Worm (Caenorhabditis elegans) whole organism, dauer: Measurements from ENCODE around the gene nstp-3.
"Not testable (repeated sequence)": the region's sequence is repeated elsewhere in the genome, so short reads cannot be mapped to it uniquely, and the experiment has no call there.

Experiments
- unc-62 ChIP-seq: sonication (generic microtip); optimal IDR thresholded peaks from 2 replicates; lab custom pipeline; 2017; ENCODE audit warnings: missing biosample characterization, missing genetic modification reagents, missing genetic modification characterization

The nstp-3 gene

DNA sequence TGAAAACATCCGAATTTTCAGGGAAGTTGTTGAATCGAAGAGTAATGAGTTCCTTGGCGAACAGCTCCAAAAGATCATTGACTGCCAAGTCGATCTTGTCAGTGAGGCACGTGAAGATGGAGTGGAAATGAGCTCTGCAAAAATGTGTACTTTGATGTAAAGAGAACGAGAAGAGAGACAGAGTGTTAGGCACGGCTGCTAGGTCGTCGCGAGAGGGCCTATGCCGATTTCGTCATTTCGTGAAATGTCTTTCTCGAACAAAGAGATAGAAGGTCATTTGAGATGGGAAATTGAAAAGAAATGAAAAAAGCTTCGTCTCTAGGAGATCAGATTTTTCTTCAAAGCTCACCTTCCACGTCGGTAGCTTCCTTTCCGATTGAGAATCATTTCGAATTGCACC, 18.0 kb downstream of the nstp-3 start:
- TF ChIP-seq unc-62 (GFP tag; lab: Kevin White, UChicago): no peak

DNA sequence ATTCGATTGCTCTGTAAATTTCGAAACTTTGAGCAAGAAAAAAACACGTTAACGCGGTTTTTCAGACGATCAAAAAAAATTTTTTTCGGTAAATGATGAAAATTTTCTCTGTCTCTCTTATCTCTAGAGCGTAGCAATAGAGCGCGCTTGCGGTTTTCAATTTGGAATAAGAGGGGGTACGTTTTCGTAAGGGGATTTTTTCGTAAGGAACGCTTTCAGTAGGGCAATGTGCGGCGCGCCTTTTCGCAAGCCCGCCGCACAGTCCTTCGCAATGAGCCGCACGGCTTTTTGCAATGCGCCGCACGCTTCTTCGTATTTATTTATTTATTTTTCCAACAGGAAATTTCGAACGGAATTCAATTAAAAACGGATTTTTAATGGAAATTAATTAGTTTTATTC, 21.1 kb downstream of the nstp-3 start, which contains the start of gene F44E7.4:
TSS of gene F44E7.4 (minus strand) at position 13 of the 400 bp plus-strand sequence.
- TF ChIP-seq unc-62 (GFP tag; lab: Kevin White, UChicago): not testable (repeated sequence)

- TF ChIP-seq unc-62 (GFP tag; lab: Kevin White, UChicago): no peak
Measured at ce11 chrV:5774137-5774536, 23.9 kb downstream of the nstp-3 start.

- TF ChIP-seq unc-62 (GFP tag; lab: Kevin White, UChicago): no peak
Measured at ce11 chrV:5772503-5772902, 25.5 kb downstream of the nstp-3 start.

- no peak for TF ChIP-seq unc-62 (GFP tag; lab: Kevin White, UChicago)
Measured at ce11 chrV:5771627-5772026, 26.4 kb downstream of the nstp-3 start, which contains the start of gene F44E7.3. Gene F44E7.3 (plus strand): TSS chrV:5771945.

ce11 chrV:5769999-5770398, 28.0 kb downstream of the nstp-3 start:
- TF ChIP-seq unc-62 (GFP tag; lab: Kevin White, UChicago): no peak

ce11 chrV:5769500-5769899, 28.5 kb downstream of the nstp-3 start:
- TF ChIP-seq unc-62 (GFP tag; lab: Kevin White, UChicago): no peak

ce11 chrV:5768292-5768695, 29.7 kb downstream of the nstp-3 start:
- TF ChIP-seq unc-62 (GFP tag; lab: Kevin White, UChicago): no peak

DNA sequence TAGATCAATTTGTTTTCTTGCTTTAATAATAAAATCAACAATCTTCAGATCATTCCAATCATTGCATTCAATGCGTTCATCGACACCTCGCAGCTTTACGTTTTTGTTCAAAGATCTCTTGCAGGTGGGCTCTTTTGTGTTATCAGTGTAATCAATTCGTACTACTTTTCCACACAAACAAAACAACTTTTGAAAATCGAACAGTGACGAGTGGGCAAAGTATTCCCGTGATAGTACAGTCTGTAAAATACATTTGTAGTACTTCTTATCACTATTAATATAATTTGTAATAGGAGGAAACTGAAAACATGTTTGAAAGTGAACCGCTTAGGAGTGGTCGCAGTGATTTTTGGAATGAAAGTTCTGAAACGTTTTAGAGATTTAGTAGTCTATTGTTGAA, 33.0 kb downstream of the nstp-3 start, which contains the start of gene pgph-2:
TSS of gene pgph-2 (plus strand) at position 47 of the 400 bp plus-strand sequence.
- TF ChIP-seq unc-62 (GFP tag; lab: Kevin White, UChicago): no peak

DNA sequence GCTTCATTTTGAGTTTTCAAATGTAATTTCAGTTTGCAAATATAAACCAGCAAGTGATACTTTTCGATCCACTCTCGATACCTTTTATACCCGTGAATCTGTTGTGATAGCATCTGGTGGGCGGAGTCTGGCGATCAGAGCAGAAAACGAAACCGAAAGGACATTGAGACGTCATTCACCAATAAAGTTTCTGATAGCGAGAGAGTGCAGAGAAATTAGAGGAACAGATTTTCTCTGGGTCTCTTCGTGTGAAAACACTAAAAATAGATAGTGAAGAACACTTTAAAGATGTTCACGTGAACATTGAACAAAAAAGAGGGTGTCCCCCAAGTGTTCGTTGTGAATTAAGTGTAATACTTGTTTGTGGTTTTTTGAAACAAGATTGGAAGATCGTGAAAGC, 34.2 kb downstream of the nstp-3 start, which contains the start of gene pgph-3:
TSS of gene pgph-3 (minus strand) at position 60 of the 400 bp plus-strand sequence.
- TF ChIP-seq unc-62 (GFP tag; lab: Kevin White, UChicago): no peak

ce11 chrV:5760132-5760531, 37.9 kb downstream of the nstp-3 start, which contains the start of gene C53A3.1:
Gene C53A3.1 (minus strand): TSS chrV:5760232.
- TF ChIP-seq unc-62 (GFP tag; lab: Kevin White, UChicago): no peak

ce11 chrV:5758780-5759179, 39.3 kb downstream of the nstp-3 start, which contains the start of gene C53A3.4:
Gene C53A3.4 (minus strand): TSS chrV:5758880.
- no peak for TF ChIP-seq unc-62 (GFP tag; lab: Kevin White, UChicago)

DNA sequence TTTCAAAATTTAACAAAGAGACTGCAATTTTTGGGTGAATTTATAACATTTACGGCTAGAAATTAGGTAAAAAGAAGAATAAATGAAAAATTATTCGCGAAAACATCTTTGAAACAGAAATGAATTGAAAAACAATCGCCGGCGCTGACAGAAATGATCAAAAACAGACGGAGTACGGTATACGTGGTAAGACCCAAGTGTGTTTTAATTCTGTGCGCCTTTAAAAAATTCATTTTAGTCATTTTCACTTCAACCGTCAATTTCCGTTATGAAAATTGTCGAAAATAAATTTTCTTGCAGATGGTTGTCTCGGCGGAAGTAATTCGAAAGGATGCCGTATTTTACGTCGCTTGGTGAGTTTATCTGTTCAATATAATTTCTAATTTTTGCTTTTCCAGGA, 41.8 kb downstream of the nstp-3 start, which contains the start of gene C53A3.3:
TSS of gene C53A3.3 (plus strand) at position 301 of the 400 bp plus-strand sequence.
- TF ChIP-seq unc-62 (GFP tag; lab: Kevin White, UChicago): no peak

DNA sequence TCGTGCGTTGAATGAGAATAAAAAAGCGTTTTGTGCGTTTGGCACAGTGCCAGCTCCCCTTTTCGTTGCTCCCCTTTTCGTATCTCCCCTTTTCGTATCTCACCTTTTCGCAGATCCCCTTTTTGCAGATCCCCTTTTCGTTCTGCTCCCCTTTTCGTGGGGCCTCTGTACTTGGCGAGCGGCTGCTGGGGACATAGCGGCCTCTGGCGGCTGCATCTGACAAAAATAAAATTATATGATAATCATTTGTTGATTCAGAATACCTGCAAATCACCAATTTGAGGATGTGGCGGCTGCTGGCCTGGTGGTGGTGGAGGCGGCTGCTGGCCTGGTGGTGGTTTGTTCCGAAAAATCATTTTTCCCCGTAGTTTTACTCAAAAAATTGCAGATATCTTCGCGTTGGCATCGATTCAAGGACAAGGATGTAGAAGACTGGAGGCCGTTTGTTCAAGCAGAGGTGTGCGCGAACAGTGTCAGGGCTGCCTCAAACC, 42.8 kb downstream of the nstp-3 start, which contains the start of gene K09H11.11:
TSS of gene K09H11.11 (minus strand) at position 51 of the 491 bp plus-strand sequence.
- not testable (repeated sequence) for TF ChIP-seq unc-62 (GFP tag; lab: Kevin White, UChicago)

ce11 chrV:5753432-5753831, 44.6 kb downstream of the nstp-3 start, which contains the start of gene pgph-1:
Gene pgph-1 (minus strand): TSS chrV:5753532.
- TF ChIP-seq unc-62 (GFP tag; lab: Kevin White, UChicago): no peak

DNA sequence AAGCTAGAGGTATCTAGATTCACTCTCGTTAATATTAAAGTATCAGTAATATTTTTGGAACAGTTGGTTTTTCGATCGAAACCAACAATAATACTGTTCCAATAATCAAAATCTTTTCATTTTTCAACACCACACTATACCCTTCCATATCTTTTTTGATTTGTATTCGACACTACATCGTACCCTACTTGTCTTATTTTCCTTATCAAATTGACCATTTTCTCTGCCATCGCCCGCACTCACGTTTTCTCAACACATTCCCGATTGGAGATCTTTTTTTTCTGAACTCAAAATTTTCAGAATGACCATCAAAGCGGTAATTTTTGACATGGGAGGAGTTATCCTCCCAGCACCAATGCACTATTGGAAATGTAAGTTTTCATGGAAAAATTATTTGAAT, 50.5 kb downstream of the nstp-3 start, which contains the start of gene acds-10:
TSS of gene acds-10 (plus strand) at position 301 of the 400 bp plus-strand sequence.
- TF ChIP-seq unc-62 (GFP tag; lab: Kevin White, UChicago): no peak

DNA sequence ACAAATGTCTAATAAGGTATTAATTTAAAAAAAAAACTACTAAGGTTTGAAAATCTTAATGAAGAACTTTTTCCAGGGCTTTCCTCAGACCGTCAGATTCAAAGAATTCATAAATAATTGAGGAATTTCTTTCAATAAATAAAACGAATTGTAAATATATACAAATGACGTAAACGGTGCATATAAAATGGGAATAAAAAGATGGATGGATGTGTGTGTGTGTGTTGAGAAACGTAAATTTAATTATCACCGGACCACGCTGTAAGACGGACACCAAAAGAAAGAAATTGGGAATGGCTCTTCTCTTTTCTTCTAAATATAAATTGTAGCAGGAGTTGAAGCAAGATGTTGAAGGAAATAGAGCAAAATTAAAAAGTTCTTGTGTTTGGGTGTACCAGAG, 51.8 kb downstream of the nstp-3 start:
- TF ChIP-seq unc-62 (GFP tag; lab: Kevin White, UChicago): no peak
